Worm (Caenorhabditis elegans) whole organism, L4 larva: Measurements from ENCODE around the gene nhr-286.

Experiments used
- F26F4.8 ChIP-seq: fragments of 200-800 bp; sonication (Bioruptor generic); conservative IDR thresholded peaks from 2 replicates; pipeline ENCODE4 v1.3.6; 2022; ENCODE audit warnings: missing genetic modification characterization, missing compliant biosample characterization
- F44E2.7 ChIP-seq: fragments of 200-800 bp; sonication (Bioruptor generic); IDR thresholded peaks from 2 replicates; pipeline ENCODE4 v2.1.2; 2022; ENCODE audit warnings: missing genetic modification characterization, missing compliant biosample characterization
- R02D3.7 ChIP-seq: fragments of 150-350 bp; sonication (generic microtip); optimal IDR thresholded peaks from 3 replicates; lab custom pipeline; 2014; ENCODE audit warnings: missing biosample characterization, missing genetic modification characterization
- T20F7.1 ChIP-seq: fragments of 200-800 bp; sonication (Bioruptor generic); optimal IDR thresholded peaks from 2 replicates; lab custom pipeline; 2018; ENCODE audit warnings: mild to moderate bottlenecking, missing genetic modification characterization, missing compliant biosample characterization
- T26A8.4 ChIP-seq: fragments of 200-800 bp; sonication (Bioruptor generic); IDR thresholded peaks from 2 replicates; pipeline ENCODE4 v1.3.6; 2022; ENCODE audit warnings: missing genetic modification characterization, missing compliant biosample characterization
- Y105C5A.15 ChIP-seq: fragments of 200-800 bp; sonication (Bioruptor generic); IDR thresholded peaks from 2 replicates; pipeline ENCODE4 v1.3.6; 2022; ENCODE audit warnings: missing genetic modification characterization, missing compliant biosample characterization
- Y48G9A.11 ChIP-seq: fragments of 200-800 bp; sonication (Bioruptor generic); IDR thresholded peaks from 2 replicates; pipeline ENCODE4 v1.3.6; 2022; ENCODE audit warnings: missing genetic modification reagents, missing genetic modification characterization, missing compliant biosample characterization
- Y5F2A.4 ChIP-seq: fragments of 200-800 bp; sonication (Bioruptor generic); optimal IDR thresholded peaks from 2 replicates; lab custom pipeline; 2018; ENCODE audit warnings: mild to moderate bottlenecking, missing genetic modification characterization, missing compliant biosample characterization
- ZK337.2 ChIP-seq: fragments of 200-800 bp; sonication (Bioruptor generic); IDR thresholded peaks from 2 replicates; pipeline ENCODE4 v1.3.6; 2022; ENCODE audit warnings: missing genetic modification reagents, missing genetic modification characterization, missing compliant biosample characterization
- aha-1 ChIP-seq: fragments of 150-350 bp; peaks from one replicate; lab custom pipeline; 2014; ENCODE audit warnings: missing biosample characterization, missing genetic modification characterization
- aly-2 ChIP-seq: sonication (generic microtip); optimal IDR thresholded peaks from 2 replicates; lab custom pipeline; 2018; ENCODE audit warnings: missing biosample characterization, missing genetic modification characterization
- ceh-44 ChIP-seq: fragments of 200-800 bp; sonication (Bioruptor generic); IDR thresholded peaks from 2 replicates; pipeline ENCODE4 v1.3.6; 2022; ENCODE audit warnings: missing genetic modification reagents, missing genetic modification characterization, missing compliant biosample characterization
- ceh-62 ChIP-seq: sonication (generic microtip); optimal IDR thresholded peaks from 2 replicates; lab custom pipeline; 2017; ENCODE audit warnings: missing biosample characterization, missing genetic modification characterization
- cey-2 ChIP-seq: sonication (generic microtip); optimal IDR thresholded peaks from 3 replicates; lab custom pipeline; 2017; ENCODE audit warnings: missing genetic modification characterization, mild to moderate bottlenecking, missing compliant biosample characterization, antibody characterized with exemption, borderline replicate concordance; ENCODE audit not compliant: insufficient read depth
- ctbp-1 ChIP-seq: fragments of 200-800 bp; sonication (Bioruptor generic); IDR thresholded peaks from 2 replicates; pipeline ENCODE4 v1.3.6; 2022; ENCODE audit warnings: missing genetic modification reagents, missing genetic modification characterization, missing compliant biosample characterization
- daf-8 ChIP-seq: fragments of 200-800 bp; sonication (Bioruptor generic); IDR thresholded peaks from 2 replicates; pipeline ENCODE4 v1.3.6; 2022; ENCODE audit warnings: missing genetic modification characterization, missing compliant biosample characterization
- dmd-8 ChIP-seq: fragments of 200-800 bp; sonication (Bioruptor generic); IDR thresholded peaks from 2 replicates; pipeline ENCODE4 v1.3.6; 2022; ENCODE audit warnings: missing genetic modification characterization, missing compliant biosample characterization
- dmd-9 ChIP-seq: fragments of 200-800 bp; sonication (Bioruptor generic); IDR thresholded peaks from 2 replicates; pipeline ENCODE4 v1.3.6; 2022; ENCODE audit warnings: missing genetic modification reagents, missing genetic modification characterization, missing compliant biosample characterization
- duxl-1 ChIP-seq: sonication (generic microtip); optimal IDR thresholded peaks from 2 replicates; lab custom pipeline; 2016; ENCODE audit warnings: mild to moderate bottlenecking, missing genetic modification characterization, moderate library complexity, missing compliant biosample characterization; ENCODE audit not compliant: poor library complexity
- egl-27 ChIP-seq: sonication (generic microtip); optimal IDR thresholded peaks from 3 replicates; lab custom pipeline; 2017; ENCODE audit warnings: missing biosample characterization, missing genetic modification reagents, missing genetic modification characterization
- fkh-10 ChIP-seq: fragments of 150-350 bp; optimal IDR thresholded peaks from 2 replicates; lab custom pipeline; 2014; ENCODE audit warnings: missing biosample characterization, missing genetic modification reagents, missing genetic modification characterization
- hif-1 ChIP-seq, 2 experiments: sonication (generic microtip); optimal IDR thresholded peaks; 2 replicates each; lab custom pipeline; 2016 to 2017; ENCODE audit warnings: missing compliant biosample characterization in 2 of 2, missing genetic modification characterization in 2 of 2, missing genetic modification reagents in 2 of 2, missing genotype in 2 of 2, mild to moderate bottlenecking in 1 of 2
- hlh-11 ChIP-seq: fragments of 200-800 bp; sonication (Bioruptor generic); optimal IDR thresholded peaks from 2 replicates; lab custom pipeline; 2018; ENCODE audit warnings: mild to moderate bottlenecking, missing genetic modification characterization, missing compliant biosample characterization
- lim-7 ChIP-seq: fragments of 200-800 bp; sonication (Bioruptor generic); IDR thresholded peaks from 2 replicates; pipeline ENCODE4 v1.3.6; 2022; ENCODE audit warnings: missing genetic modification characterization, missing compliant biosample characterization
- lin-1 ChIP-seq: fragments of 200-800 bp; sonication (Bioruptor generic); IDR thresholded peaks from 2 replicates; pipeline ENCODE4 v1.3.6; 2022; ENCODE audit warnings: missing genetic modification reagents, missing genetic modification characterization, missing compliant biosample characterization
- lin-13 ChIP-seq: fragments of 150-350 bp; optimal IDR thresholded peaks from 2 replicates; lab custom pipeline; 2014; ENCODE audit warnings: missing biosample characterization, missing genetic modification reagents, missing genetic modification characterization
- lin-15B ChIP-seq: fragments of 150-350 bp; sonication (generic microtip); optimal IDR thresholded peaks from 3 replicates; lab custom pipeline; 2014; ENCODE audit warnings: missing biosample characterization, missing genetic modification characterization
- lin-29 ChIP-seq: fragments of 200-800 bp; sonication (Bioruptor generic); IDR thresholded peaks from 2 replicates; pipeline ENCODE4 v1.3.6; 2022; ENCODE audit warnings: missing genetic modification reagents, missing genetic modification characterization, missing compliant biosample characterization
- madf-5 ChIP-seq, 2 experiments: fragments of 200-800 bp; sonication (Bioruptor generic); IDR thresholded peaks; 2 replicates each; pipeline ENCODE4 v1.3.6; 2022; ENCODE audit warnings: missing compliant biosample characterization in 2 of 2, missing genetic modification characterization in 2 of 2
- mdt-29 ChIP-seq: fragments of 200-800 bp; sonication (Bioruptor generic); IDR thresholded peaks from 2 replicates; pipeline ENCODE4 v1.3.6; 2022; ENCODE audit warnings: missing genetic modification reagents, missing genetic modification characterization, missing compliant biosample characterization
- mes-2 ChIP-seq: sonication (generic microtip); optimal IDR thresholded peaks from 2 replicates; lab custom pipeline; 2016; ENCODE audit warnings: missing genotype, mild to moderate bottlenecking, missing genetic modification characterization, missing compliant biosample characterization; ENCODE audit not compliant: poor library complexity, severe bottlenecking
- nhr-10 ChIP-seq: fragments of 150-350 bp; optimal IDR thresholded peaks from 2 replicates; lab custom pipeline; 2014; ENCODE audit warnings: missing biosample characterization, missing genetic modification characterization
- nhr-11 ChIP-seq: fragments of 150-350 bp; optimal IDR thresholded peaks from 2 replicates; lab custom pipeline; 2014; ENCODE audit warnings: missing biosample characterization, missing genetic modification characterization
- nhr-111 ChIP-seq: fragments of 200-800 bp; sonication (Bioruptor generic); optimal IDR thresholded peaks from 2 replicates; lab custom pipeline; 2018; ENCODE audit warnings: mild to moderate bottlenecking, missing genetic modification characterization, missing compliant biosample characterization
- nhr-41 ChIP-seq: fragments of 200-800 bp; sonication (Bioruptor generic); IDR thresholded peaks from 2 replicates; pipeline ENCODE4 v1.3.6; 2022; ENCODE audit warnings: missing genetic modification reagents, missing genetic modification characterization, missing compliant biosample characterization
- nhr-6 ChIP-seq: fragments of 150-350 bp; optimal IDR thresholded peaks from 2 replicates; lab custom pipeline; 2014; ENCODE audit warnings: missing biosample characterization, missing genetic modification characterization
- rbr-2 ChIP-seq: sonication (generic microtip); optimal IDR thresholded peaks from 2 replicates; lab custom pipeline; 2016; ENCODE audit warnings: missing genotype, missing genetic modification characterization, missing compliant biosample characterization
- saeg-2 ChIP-seq: fragments of 200-800 bp; sonication (Bioruptor generic); IDR thresholded peaks from 2 replicates; pipeline ENCODE4 v1.3.6; 2022; ENCODE audit warnings: missing genetic modification reagents, missing genetic modification characterization, missing compliant biosample characterization
- sdz-12 ChIP-seq: fragments of 200-800 bp; sonication (Bioruptor generic); optimal IDR thresholded peaks from 2 replicates; lab custom pipeline; 2018; ENCODE audit warnings: mild to moderate bottlenecking, missing genetic modification characterization, missing compliant biosample characterization
- set-16 ChIP-seq: fragments of 200-800 bp; sonication (Bioruptor generic); IDR thresholded peaks from 2 replicates; pipeline ENCODE4 v1.3.6; 2022; ENCODE audit warnings: missing genetic modification reagents, missing genetic modification characterization, missing compliant biosample characterization
- snpc-4 ChIP-seq: fragments of 150-350 bp; optimal IDR thresholded peaks from 2 replicates; lab custom pipeline; 2014; ENCODE audit warnings: missing biosample characterization, missing genetic modification characterization
- tra-1 ChIP-seq: fragments of 200-800 bp; sonication (Bioruptor generic); IDR thresholded peaks from 2 replicates; pipeline ENCODE4 v1.3.6; 2022; ENCODE audit warnings: missing genetic modification reagents, missing genetic modification characterization, missing compliant biosample characterization
- unc-130 ChIP-seq: sonication (generic microtip); optimal IDR thresholded peaks from 2 replicates; lab custom pipeline; 2016; ENCODE audit warnings: missing genetic modification reagents, missing genetic modification characterization, missing compliant biosample characterization
- unc-62 ChIP-seq, 3 experiments: fragments of 150-350 bp in 1 of 3; sonication (generic microtip); optimal IDR thresholded peaks in 2 of 3; peaks in 1 of 3; 1 replicate in 1 of 3; 2 replicates in 2 of 3; lab custom pipeline; 2014 to 2017; ENCODE audit warnings: missing biosample characterization in 3 of 3, missing genetic modification characterization in 3 of 3, missing genetic modification reagents in 3 of 3, missing genotype in 1 of 3
- vab-7 ChIP-seq: fragments of 200-800 bp; sonication (Bioruptor generic); IDR thresholded peaks from 2 replicates; pipeline ENCODE4 v1.3.6; 2022; ENCODE audit warnings: missing genetic modification reagents, missing genetic modification characterization, missing compliant biosample characterization
- zag-1 ChIP-seq: fragments of 150-350 bp; optimal IDR thresholded peaks from 2 replicates; lab custom pipeline; 2014; ENCODE audit warnings: missing biosample characterization, missing genetic modification characterization
- zfp-2 ChIP-seq: sonication (generic microtip); optimal IDR thresholded peaks from 2 replicates; lab custom pipeline; 2016; ENCODE audit warnings: mild to moderate bottlenecking, missing genetic modification characterization, missing compliant biosample characterization
- zip-11 ChIP-seq: fragments of 200-800 bp; sonication (Bioruptor generic); IDR thresholded peaks from 2 replicates; pipeline ENCODE4 v1.3.6; 2022; ENCODE audit warnings: missing genetic modification characterization, missing compliant biosample characterization
- ztf-11 ChIP-seq: fragments of 150-350 bp; optimal IDR thresholded peaks from 2 replicates; lab custom pipeline; 2014; ENCODE audit warnings: missing biosample characterization, missing genetic modification characterization

Gene nhr-286

ce11 chrV:7093720-7094401, 2.5 kb upstream of the nhr-286 start, which contains the start of gene nhr-135 (continued):
- TF ChIP-seq tra-1 (peak; percentile 76; the same call in 1 of the 2 replicates), nhr-11 (tag; lab: Kevin White, UChicago) (no peak), zip-11 (GFP tag; lab: Robert Waterston, UW) (no peak), rbr-2 (tag; lab: Kevin White, UChicago) (no peak), daf-8 (GFP tag; lab: Robert Waterston, UW) (no peak), Y5F2A.4 (GFP tag; lab: Kevin White, UChicago) (no peak), mdt-29 (GFP tag; lab: Robert Waterston, UW) (no peak), lin-15B (tag; lab: Kevin White, UChicago) (no peak), madf-5 (GFP tag; IDR thresholded peaks at IDR 0.05; lab: Robert Waterston, UW) (no peak), hif-1 (tag; optimal IDR thresholded peaks at IDR 0.05; lab: Kevin White, UChicago) (peak; percentile 26 to 95), zfp-2 (tag; lab: Kevin White, UChicago) (no peak), R02D3.7 (no peak), ceh-62 (tag; lab: Kevin White, UChicago) (no peak), ZK337.2 (GFP tag; lab: Robert Waterston, UW) (no peak), snpc-4 (tag; lab: Kevin White, UChicago) (no peak), ctbp-1 (GFP tag; lab: Robert Waterston, UW) (0 out of 2 replicates have a peak, but pooled peaks have one; percentile 33), ceh-44 (GFP tag; lab: Robert Waterston, UW) (no peak), nhr-6 (tag; lab: Kevin White, UChicago) (peak; percentile 6), duxl-1 (tag; lab: Kevin White, UChicago) (peak; percentile 46), nhr-41 (no peak), Y105C5A.15 (GFP tag; lab: Robert Waterston, UW) (no peak), ztf-11 (no peak), unc-62 (GFP tag; optimal IDR thresholded peaks at IDR 0.05 in 1 of 2; lab: Kevin White, UChicago) (peak in 1 of 2 experiments; percentile 32), unc-62 (tag; optimal IDR thresholded peaks at IDR 0.05; lab: Kevin White, UChicago) (no peak), dmd-9 (GFP tag; lab: Robert Waterston, UW) (no peak), vab-7 (GFP tag; lab: Robert Waterston, UW) (no peak)

- TF ChIP-seq T26A8.4 (GFP tag; lab: Robert Waterston, UW), result no peak
- TF ChIP-seq zip-11 (GFP tag; lab: Robert Waterston, UW), result no peak
- peak; percentile 87 for TF ChIP-seq aha-1 (tag; lab: Kevin White, UChicago)
- peak; percentile 18 for TF ChIP-seq hlh-11 (tag; lab: Kevin White, UChicago)
- no peak for TF ChIP-seq daf-8 (GFP tag; lab: Robert Waterston, UW)
- no peak for TF ChIP-seq nhr-111 (GFP tag; lab: Kevin White, UChicago)
- TF ChIP-seq set-16 (GFP tag; lab: Robert Waterston, UW), result no peak
- TF ChIP-seq fkh-10 (GFP tag; lab: Kevin White, UChicago), result no peak
- no peak for TF ChIP-seq F26F4.8 (GFP tag; lab: Robert Waterston, UW)
- TF ChIP-seq dmd-8 (GFP tag; lab: Robert Waterston, UW), result no peak
- no peak for TF ChIP-seq nhr-10 (tag; lab: Kevin White, UChicago)
- TF ChIP-seq T20F7.1 (GFP tag; lab: Kevin White, UChicago), result no peak
- no peak for TF ChIP-seq lin-13
- TF ChIP-seq F44E2.7, result no peak
- no peak for TF ChIP-seq duxl-1 (tag; lab: Kevin White, UChicago)
- TF ChIP-seq saeg-2 (GFP tag; lab: Robert Waterston, UW), result no peak
- TF ChIP-seq lin-29, result no peak
- no peak for TF ChIP-seq vab-7 (GFP tag; lab: Robert Waterston, UW)
- TF ChIP-seq mdt-29 (GFP tag; lab: Robert Waterston, UW), result no peak
- no peak for TF ChIP-seq cey-2 (tag; lab: Kevin White, UChicago)
- TF ChIP-seq sdz-12, result no peak
- no peak for TF ChIP-seq zag-1 (tag; lab: Kevin White, UChicago)
- TF ChIP-seq mes-2 (tag; lab: Kevin White, UChicago), result no peak
- TF ChIP-seq Y48G9A.11 (GFP tag; lab: Robert Waterston, UW), result no peak
- no peak for TF ChIP-seq egl-27
- no peak for TF ChIP-seq lim-7 (GFP tag; lab: Robert Waterston, UW)
- TF ChIP-seq lin-1 (GFP tag; lab: Robert Waterston, UW), result no peak
- no peak for TF ChIP-seq aly-2
- no peak for TF ChIP-seq ceh-44 (GFP tag; lab: Robert Waterston, UW)
- TF ChIP-seq unc-130 (GFP tag; lab: Kevin White, UChicago), result no peak
These were observed 2.2 kb downstream of the nhr-286 start for ce11 chrV:7089217-7089616.
